Worm (Caenorhabditis elegans) whole organism, L4/young adult: ENCODE measurements around the gene B0507.1.

ENCODE experiments used
- W03F9.2 ChIP-seq: fragments of 150-350 bp; optimal IDR thresholded peaks from 2 replicates; lab custom pipeline; 2014; ENCODE audit warnings: missing biosample characterization, missing genetic modification characterization
- dao-5 ChIP-seq: sonication (generic microtip); optimal IDR thresholded peaks from 2 replicates; lab custom pipeline; 2016; ENCODE audit warnings: missing genotype, missing genetic modification characterization, moderate library complexity, missing compliant biosample characterization
- him-1 ChIP-seq: sonication (generic microtip); optimal IDR thresholded peaks from 2 replicates; lab custom pipeline; 2016; ENCODE audit warnings: missing genotype, missing genetic modification reagents, missing genetic modification characterization, missing compliant biosample characterization

B0507.1 gene

ce11 chrV:8765938-8766337 lies 10.4 kb upstream of the B0507.1 start, which contains the start of gene B0507.9:
TSS of gene B0507.9 (minus strand) at chrV:8766038.
- TF ChIP-seq dao-5 (tag; lab: Kevin White, UChicago) (no peak), him-1 (tag; lab: Kevin White, UChicago) (no peak), W03F9.2 (tag; lab: Kevin White, UChicago) (no peak)

ce11 chrV:8767041-8767440 lies 9.3 kb upstream of the B0507.1 start:
- TF ChIP-seq W03F9.2 (tag; lab: Kevin White, UChicago) (no peak), dao-5 (tag; lab: Kevin White, UChicago) (no peak), him-1 (tag; lab: Kevin White, UChicago) (no peak)

- TF ChIP-seq W03F9.2 (tag; lab: Kevin White, UChicago) (no peak), him-1 (tag; lab: Kevin White, UChicago) (no peak)
These were observed 8.9 kb upstream of the B0507.1 start for ce11 chrV:8767493-8767892.

DNA sequence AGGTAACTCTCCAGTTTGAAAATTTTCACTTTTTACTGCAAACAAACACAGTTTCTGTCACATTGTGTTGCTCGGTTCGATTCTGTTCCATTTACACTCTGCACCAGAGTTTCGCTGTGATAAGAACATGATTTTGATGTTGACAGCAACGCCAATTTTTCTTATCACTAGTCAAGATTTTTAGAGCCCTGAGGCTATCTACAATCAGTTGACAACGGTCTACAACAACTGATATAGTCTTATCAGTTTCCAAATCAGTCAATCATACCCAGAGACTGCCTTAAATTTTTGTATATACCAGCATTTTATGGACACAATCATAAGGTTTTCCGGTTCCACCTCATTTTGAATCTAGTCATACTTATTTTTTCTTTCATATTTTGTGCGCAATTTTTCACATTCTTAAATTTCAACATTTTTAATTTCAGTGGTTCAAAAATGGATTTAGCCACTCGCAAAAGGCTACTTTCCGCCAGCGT lies 7.8 kb upstream of the B0507.1 start, which contains the start of gene B0507.3:
Gene B0507.3, plus strand, starts transcription at position 429 of the 479 bp plus-strand sequence.
- TF ChIP-seq him-1 (tag; lab: Kevin White, UChicago), result no peak
- no peak for TF ChIP-seq W03F9.2 (tag; lab: Kevin White, UChicago)
- no peak for TF ChIP-seq dao-5 (tag; lab: Kevin White, UChicago)

DNA sequence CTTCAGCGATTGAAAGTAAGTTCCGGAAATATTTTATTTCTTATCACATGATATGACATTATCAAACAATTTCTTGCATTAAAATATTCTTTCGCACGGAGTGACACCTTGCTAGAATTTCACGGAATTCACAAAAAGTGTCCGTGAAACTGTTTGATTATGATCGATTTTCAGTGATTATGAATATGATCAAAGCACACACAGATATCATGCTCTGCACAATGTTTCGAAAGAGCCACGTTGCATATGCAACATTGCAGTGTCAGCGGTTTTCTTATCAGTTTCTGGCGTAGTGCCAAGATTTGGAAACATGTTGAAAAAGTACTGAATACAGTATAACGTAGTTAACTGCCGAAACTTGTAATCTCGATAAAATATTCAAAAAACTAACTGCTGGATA lies 7.2 kb upstream of the B0507.1 start:
- TF ChIP-seq him-1 (tag; lab: Kevin White, UChicago) (no peak), dao-5 (tag; lab: Kevin White, UChicago) (no peak), W03F9.2 (tag; lab: Kevin White, UChicago) (no peak)

- TF ChIP-seq him-1 (tag; lab: Kevin White, UChicago) (no peak), dao-5 (tag; lab: Kevin White, UChicago) (no peak), W03F9.2 (tag; lab: Kevin White, UChicago) (no peak)
These were observed 4.8 kb upstream of the B0507.1 start, which contains the start of gene srx-115 for ce11 chrV:8771599-8771998. TSS of gene srx-115 (plus strand) at chrV:8771899.

ce11 chrV:8773826-8774382 lies 2.5 kb upstream of the B0507.1 start, which contains the start of gene B0507.2:
TSS of gene B0507.2 (plus strand) at chrV:8774332.
- TF ChIP-seq him-1 (tag; lab: Kevin White, UChicago) (no peak), dao-5 (tag; lab: Kevin White, UChicago) (no peak), W03F9.2 (tag; lab: Kevin White, UChicago) (no peak)

ce11 chrV:8781164-8781563 lies 4.8 kb downstream of the B0507.1 start:
- TF ChIP-seq him-1 (tag; lab: Kevin White, UChicago) (no peak), W03F9.2 (tag; lab: Kevin White, UChicago) (no peak), dao-5 (tag; lab: Kevin White, UChicago) (no peak)

ce11 chrV:8782112-8782511 lies 5.7 kb downstream of the B0507.1 start:
- TF ChIP-seq him-1 (tag; lab: Kevin White, UChicago) (no peak), dao-5 (tag; lab: Kevin White, UChicago) (no peak), W03F9.2 (tag; lab: Kevin White, UChicago) (no peak)

ce11 chrV:8784485-8784884 lies 8.1 kb downstream of the B0507.1 start:
- TF ChIP-seq dao-5 (tag; lab: Kevin White, UChicago) (no peak), W03F9.2 (tag; lab: Kevin White, UChicago) (no peak), him-1 (tag; lab: Kevin White, UChicago) (no peak)

ce11 chrV:8785526-8785925 lies 9.2 kb downstream of the B0507.1 start:
- no peak for TF ChIP-seq W03F9.2 (tag; lab: Kevin White, UChicago)
- no peak for TF ChIP-seq dao-5 (tag; lab: Kevin White, UChicago)
- TF ChIP-seq him-1 (tag; lab: Kevin White, UChicago), result no peak

DNA sequence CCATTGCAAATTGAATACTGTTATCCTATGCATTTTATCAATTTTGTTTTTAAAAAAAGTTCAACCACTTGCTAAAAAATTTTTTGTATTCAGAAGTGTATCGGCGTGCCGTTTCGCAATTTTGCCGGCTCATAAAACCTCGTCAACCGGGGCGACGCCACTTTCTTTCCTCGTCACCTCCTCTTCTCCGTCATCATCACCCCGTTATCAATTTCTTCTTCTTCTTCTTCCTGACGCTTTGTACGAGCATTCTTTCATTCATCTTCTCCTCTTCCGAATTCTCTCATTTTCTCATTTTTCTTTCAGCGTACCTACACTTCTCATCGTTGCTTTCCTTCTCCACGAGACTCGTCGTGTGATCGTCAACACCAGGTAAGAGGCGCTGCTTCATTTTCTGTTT lies 9.9 kb downstream of the B0507.1 start, which contains the start of gene sup-37:
Gene sup-37, plus strand, starts transcription at position 301 of the 400 bp plus-strand sequence.
- TF ChIP-seq him-1 (tag; lab: Kevin White, UChicago), result no peak
- no peak for TF ChIP-seq dao-5 (tag; lab: Kevin White, UChicago)
- TF ChIP-seq W03F9.2 (tag; lab: Kevin White, UChicago), result no peak

DNA sequence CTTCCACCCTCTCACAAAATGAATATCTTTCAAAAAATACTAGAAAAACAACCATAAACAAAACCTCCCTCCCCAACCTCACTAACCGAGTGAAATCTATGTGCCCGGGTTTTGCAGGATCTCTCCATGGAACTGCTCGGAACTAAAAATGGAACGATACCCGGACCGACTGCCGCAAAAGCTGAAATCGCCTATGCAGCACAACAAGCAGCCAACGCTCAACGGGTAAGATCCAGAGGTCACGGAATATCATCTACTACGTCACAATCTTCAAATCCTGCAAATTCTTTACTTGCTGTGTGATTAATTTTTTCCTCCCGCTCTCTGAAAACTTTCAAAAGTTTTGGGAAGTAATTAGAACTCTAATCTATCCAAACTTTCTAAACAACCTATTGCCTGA lies 13.0 kb downstream of the B0507.1 start:
- TF ChIP-seq him-1 (tag; lab: Kevin White, UChicago) (no peak), dao-5 (tag; lab: Kevin White, UChicago) (no peak), W03F9.2 (tag; lab: Kevin White, UChicago) (no peak)

DNA sequence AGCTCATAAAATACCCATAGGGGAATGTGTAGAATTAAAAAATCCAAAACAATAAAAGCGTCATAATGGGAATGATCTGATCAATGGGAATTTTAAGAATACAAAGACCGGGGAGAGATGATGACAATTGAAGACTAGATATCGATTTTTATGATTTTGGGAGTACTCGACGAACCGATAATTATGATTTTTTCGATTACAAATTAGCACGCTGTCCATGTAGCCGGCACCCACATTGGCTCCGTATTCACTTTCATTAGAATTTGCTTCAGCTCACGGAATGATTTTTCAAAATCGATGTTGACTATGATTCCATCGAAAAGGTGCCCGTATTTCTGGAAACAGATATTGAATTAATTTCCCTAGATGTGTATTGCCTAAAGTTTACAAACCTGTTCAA lies 16.4 kb downstream of the B0507.1 start:
- no peak for TF ChIP-seq him-1 (tag; lab: Kevin White, UChicago)
- no peak for TF ChIP-seq W03F9.2 (tag; lab: Kevin White, UChicago)
- no peak for TF ChIP-seq dao-5 (tag; lab: Kevin White, UChicago)
